Fruit fly (Drosophila melanogaster) whole organism, embryonic: Measurements from ENCODE around the gene CG16717.
A peak's percentile ranks its signal among the peaks of the same experiment; 100 is the strongest.

Experiments
- ATbp ChIP-seq: fragments of 200-800 bp; sonication (Bioruptor generic); optimal IDR thresholded peaks from 2 replicates; lab custom pipeline; 2017; ENCODE audit warnings: missing biosample characterization, mild to moderate bottlenecking, missing genetic modification characterization, missing genetic modification reagents
- CG10959 ChIP-seq: fragments of 200-800 bp; sonication (Bioruptor generic); IDR thresholded peaks from 2 replicates; pipeline ENCODE4 v1.3.6; 2022; ENCODE audit warnings: missing biosample characterization, missing genetic modification characterization
- CG10979 ChIP-seq: fragments of 200-800 bp; sonication (Bioruptor generic); optimal IDR thresholded peaks from 2 replicates; lab custom pipeline; 2018; ENCODE audit warnings: missing biosample characterization, mild to moderate bottlenecking, missing genetic modification characterization, moderate library complexity
- CG11093 ChIP-seq: fragments of 200-800 bp; sonication (Bioruptor generic); IDR thresholded peaks from 3 replicates; pipeline ENCODE4 v1.3.6; 2022; ENCODE audit warnings: missing biosample characterization, missing genetic modification characterization
- CG11247 ChIP-seq: fragments of 200-800 bp; sonication (Bioruptor generic); IDR thresholded peaks from 2 replicates; pipeline ENCODE4 v1.3.6; 2022; ENCODE audit warnings: missing biosample characterization, missing genetic modification characterization
- CG12155 ChIP-seq: fragments of 200-800 bp; sonication (Bioruptor generic); optimal IDR thresholded peaks from 3 replicates; lab custom pipeline; 2016; ENCODE audit warnings: missing biosample characterization, missing genetic modification characterization
- CG13296 ChIP-seq: fragments of 200-800 bp; sonication (Bioruptor generic); optimal IDR thresholded peaks from 3 replicates; lab custom pipeline; 2018; ENCODE audit warnings: missing biosample characterization, mild to moderate bottlenecking, missing genetic modification characterization
- CG15601 ChIP-seq: fragments of 200-800 bp; sonication (Bioruptor generic); optimal IDR thresholded peaks from 3 replicates; lab custom pipeline; 2019; ENCODE audit warnings: missing biosample characterization, mild to moderate bottlenecking, missing genetic modification characterization, moderate library complexity
- CG17385 ChIP-seq: fragments of 200-800 bp; sonication (Bioruptor generic); optimal IDR thresholded peaks from 3 replicates; lab custom pipeline; 2018; ENCODE audit warnings: missing biosample characterization, mild to moderate bottlenecking, missing genetic modification characterization
- CG3065 ChIP-seq: fragments of 200-800 bp; sonication (Bioruptor generic); optimal IDR thresholded peaks from 2 replicates; lab custom pipeline; 2016; ENCODE audit warnings: missing biosample characterization, missing genetic modification characterization
- CG32772 ChIP-seq: fragments of 200-800 bp; sonication (Bioruptor generic); IDR thresholded peaks from 2 replicates; pipeline ENCODE4 v1.3.6; 2022; ENCODE audit warnings: missing biosample characterization, missing genetic modification characterization
- CG3281 ChIP-seq: fragments of 200-800 bp; sonication (Bioruptor generic); optimal IDR thresholded peaks from 3 replicates; lab custom pipeline; 2017; ENCODE audit warnings: missing biosample characterization, mild to moderate bottlenecking, missing genetic modification characterization
- CG3838 ChIP-seq: fragments of 200-800 bp; sonication (Bioruptor generic); optimal IDR thresholded peaks from 3 replicates; lab custom pipeline; 2016; ENCODE audit warnings: missing biosample characterization, missing genetic modification characterization
- CG7928 ChIP-seq: fragments of 200-800 bp; sonication (Bioruptor generic); optimal IDR thresholded peaks from 2 replicates; lab custom pipeline; 2017; ENCODE audit warnings: missing biosample characterization, mild to moderate bottlenecking, missing genetic modification characterization
- CG8290 ChIP-seq, 3 experiments: fragments of 200-800 bp; sonication (Bioruptor generic); optimal IDR thresholded peaks; 2 replicates each; lab custom pipeline; 2016 to 2019; ENCODE audit warnings: missing biosample characterization in 3 of 3, missing genetic modification characterization in 3 of 3, mild to moderate bottlenecking in 2 of 3, moderate library complexity in 1 of 3
- CG9817 ChIP-seq: fragments of 200-800 bp; sonication (Bioruptor generic); optimal IDR thresholded peaks from 2 replicates; lab custom pipeline; 2018; ENCODE audit warnings: missing biosample characterization, mild to moderate bottlenecking, missing genetic modification characterization, moderate library complexity
- Drgx ChIP-seq: fragments of 200-800 bp; sonication (Bioruptor generic); IDR thresholded peaks from 2 replicates; pipeline ENCODE4 v1.3.6; 2022; ENCODE audit warnings: missing biosample characterization, missing genetic modification characterization
- HHEX ChIP-seq: fragments of 200-800 bp; sonication (Bioruptor generic); optimal IDR thresholded peaks from 3 replicates; lab custom pipeline; 2017; ENCODE audit warnings: missing biosample characterization, mild to moderate bottlenecking, missing genetic modification characterization, missing genetic modification reagents
- HLH4C ChIP-seq: fragments of 200-800 bp; sonication (Bioruptor generic); IDR thresholded peaks from 3 replicates; pipeline ENCODE4 v1.3.6; 2022; ENCODE audit warnings: missing biosample characterization, missing genetic modification characterization; ENCODE audit not compliant: partially characterized antibody
- HLH54F ChIP-seq: fragments of 200-800 bp; sonication (Bioruptor generic); optimal IDR thresholded peaks from 3 replicates; lab custom pipeline; 2016; ENCODE audit warnings: missing biosample characterization, missing genetic modification characterization
- Kr ChIP-seq: fragments of 200-800 bp; sonication (Bioruptor generic); optimal IDR thresholded peaks from 2 replicates; lab custom pipeline; 2017; ENCODE audit warnings: missing biosample characterization, mild to moderate bottlenecking, missing genetic modification characterization
- NC2α ChIP-seq: fragments of 200-800 bp; sonication (Bioruptor generic); optimal IDR thresholded peaks from 2 replicates; lab custom pipeline; 2016; ENCODE audit warnings: missing biosample characterization, missing genetic modification characterization
- NC2β ChIP-seq: fragments of 200-800 bp; sonication (Bioruptor generic); optimal IDR thresholded peaks from 2 replicates; lab custom pipeline; 2016; ENCODE audit warnings: missing biosample characterization, missing genetic modification characterization
- Opbp ChIP-seq: fragments of 200-800 bp; sonication (Bioruptor generic); IDR thresholded peaks from 3 replicates; pipeline ENCODE4 v1.3.6; 2022; ENCODE audit warnings: missing biosample characterization, missing genetic modification characterization; ENCODE audit not compliant: partially characterized antibody
- Sox100B ChIP-seq: fragments of 200-800 bp; sonication (Bioruptor generic); optimal IDR thresholded peaks from 3 replicates; lab custom pipeline; 2018; ENCODE audit warnings: missing biosample characterization, mild to moderate bottlenecking, missing genetic modification characterization
- Sox102F ChIP-seq: fragments of 200-800 bp; sonication (Bioruptor generic); optimal IDR thresholded peaks from 2 replicates; lab custom pipeline; 2018; ENCODE audit warnings: missing biosample characterization, mild to moderate bottlenecking, missing genetic modification characterization, moderate library complexity
- Vsx1 ChIP-seq: fragments of 200-800 bp; sonication (Bioruptor generic); optimal IDR thresholded peaks from 2 replicates; lab custom pipeline; 2017; ENCODE audit warnings: missing biosample characterization, mild to moderate bottlenecking, missing genetic modification characterization, missing genetic modification reagents
- ara ChIP-seq: fragments of 200-800 bp; sonication (Bioruptor generic); IDR thresholded peaks from 2 replicates; pipeline ENCODE4 v1.3.6; 2022; ENCODE audit warnings: missing biosample characterization, missing genetic modification characterization
- ase ChIP-seq: fragments of 200-800 bp; sonication (Bioruptor generic); IDR thresholded peaks from 3 replicates; pipeline ENCODE4 v1.3.6; 2022; ENCODE audit warnings: missing biosample characterization, missing genetic modification characterization
- ato ChIP-seq: fragments of 200-800 bp; sonication (Bioruptor generic); IDR thresholded peaks from 2 replicates; pipeline ENCODE4 v1.3.6; 2022; ENCODE audit warnings: missing biosample characterization, missing genetic modification characterization; ENCODE audit not compliant: partially characterized antibody
- az2 ChIP-seq: fragments of 200-800 bp; sonication (Bioruptor generic); optimal IDR thresholded peaks from 3 replicates; lab custom pipeline; 2016; ENCODE audit warnings: missing biosample characterization, missing genetic modification characterization
- cato ChIP-seq: fragments of 200-800 bp; sonication (Bioruptor generic); optimal IDR thresholded peaks from 2 replicates; lab custom pipeline; 2016; ENCODE audit warnings: missing biosample characterization, missing genetic modification characterization, borderline replicate concordance
- da ChIP-seq: fragments of 200-800 bp; sonication (Bioruptor generic); optimal IDR thresholded peaks from 2 replicates; lab custom pipeline; 2016; ENCODE audit warnings: missing biosample characterization, missing genetic modification characterization
- dati ChIP-seq: fragments of 200-800 bp; sonication (Bioruptor generic); IDR thresholded peaks from 2 replicates; pipeline ENCODE4 v1.3.6; 2022; ENCODE audit warnings: missing biosample characterization, missing genetic modification characterization
- lbe ChIP-seq: fragments of 200-800 bp; sonication (Bioruptor generic); optimal IDR thresholded peaks from 2 replicates; lab custom pipeline; 2016; ENCODE audit warnings: missing biosample characterization, mild to moderate bottlenecking, missing genetic modification characterization
- nmo ChIP-seq: fragments of 200-800 bp; sonication (Bioruptor generic); optimal IDR thresholded peaks from 2 replicates; lab custom pipeline; 2018; ENCODE audit warnings: missing biosample characterization, mild to moderate bottlenecking, missing genetic modification characterization, moderate library complexity
- pho ChIP-seq: fragments of 200-800 bp; sonication (Bioruptor generic); optimal IDR thresholded peaks from 2 replicates; lab custom pipeline; 2016; ENCODE audit warnings: missing biosample characterization, missing genetic modification characterization
- ro ChIP-seq: fragments of 200-800 bp; sonication (Bioruptor generic); IDR thresholded peaks from 2 replicates; pipeline ENCODE4 v1.3.6; 2022; ENCODE audit warnings: missing biosample characterization, missing genetic modification characterization
- sisA ChIP-seq: fragments of 200-800 bp; sonication (Bioruptor generic); IDR thresholded peaks from 2 replicates; pipeline ENCODE4 v1.3.6; 2022; ENCODE audit warnings: missing biosample characterization, missing genetic modification characterization
- twi ChIP-seq: fragments of 200-800 bp; optimal IDR thresholded peaks from 2 replicates; lab custom pipeline; 2019; ENCODE audit warnings: missing biosample characterization, mild to moderate bottlenecking, missing genetic modification characterization, moderate library complexity

CG16717 gene

dm6 chr3L:9678007-9678497, 949 bp upstream of the CG16717 start (continued):
- no peak for TF ChIP-seq sisA (GFP tag; lab: Robert Waterston, UW)
- no peak for TF ChIP-seq HLH4C (GFP tag; lab: Robert Waterston, UW)
- TF ChIP-seq Vsx1, result peak; percentile 50
- TF ChIP-seq Opbp, result no peak
- TF ChIP-seq cato (GFP tag; lab: Kevin White, UChicago), result no peak
- no peak for TF ChIP-seq CG3065 (GFP tag; lab: Kevin White, UChicago)
- no peak for TF ChIP-seq HHEX (GFP tag; lab: Kevin White, UChicago)
- no peak for TF ChIP-seq ara (GFP tag; lab: Robert Waterston, UW)
- TF ChIP-seq CG10979, result peak; percentile 27
- TF ChIP-seq Sox102F (GFP tag; lab: Kevin White, UChicago), result no peak
- no peak for TF ChIP-seq CG7928 (GFP tag; lab: Kevin White, UChicago)
- no peak for TF ChIP-seq twi (tag; lab: Kevin White, UChicago)
- TF ChIP-seq lbe, result no peak
- TF ChIP-seq CG11247 (GFP tag; lab: Robert Waterston, UW), result no peak
- TF ChIP-seq CG32772 (GFP tag; lab: Robert Waterston, UW), result no peak
- peak; percentile 41 for TF ChIP-seq ATbp (GFP tag; lab: Kevin White, UChicago)
- TF ChIP-seq CG17385 (GFP tag; lab: Kevin White, UChicago), result no peak
- no peak for TF ChIP-seq az2 (GFP tag; lab: Kevin White, UChicago)
- no peak for TF ChIP-seq NC2β
- TF ChIP-seq HLH54F, result no peak
- no peak for TF ChIP-seq CG13296 (GFP tag; lab: Kevin White, UChicago)
- TF ChIP-seq ase, result no peak
- no peak for TF ChIP-seq pho (GFP tag; lab: Kevin White, UChicago)
- no peak for TF ChIP-seq Kr (GFP tag; lab: Kevin White, UChicago)
- TF ChIP-seq nmo (GFP tag; lab: Kevin White, UChicago), result no peak
- no peak for TF ChIP-seq CG11093 (GFP tag; lab: Robert Waterston, UW)

- TF ChIP-seq CG3065 (GFP tag; lab: Kevin White, UChicago) (no peak), CG17385 (GFP tag; lab: Kevin White, UChicago) (no peak), CG8290 (GFP tag; optimal IDR thresholded peaks at IDR 0.05; lab: Kevin White, UChicago) (no peak), CG8290 (tag; optimal IDR thresholded peaks at IDR 0.05; lab: Kevin White, UChicago) (no peak), ato (no peak), CG3838 (GFP tag; lab: Kevin White, UChicago) (no peak), CG9817 (tag; lab: Kevin White, UChicago) (no peak), CG15601 (no peak)
Measured at dm6 chr3L:9680968-9681367, 2.0 kb downstream of the CG16717 start, which contains the start of gene alphaTub67C. Gene alphaTub67C, plus strand, starts transcription at chr3L:9681268.

- no peak for TF ChIP-seq CG10959 (GFP tag; lab: Robert Waterston, UW)
- TF ChIP-seq dati (GFP tag; lab: Robert Waterston, UW), result no peak
- TF ChIP-seq CG3281 (GFP tag; lab: Kevin White, UChicago), result no peak
- TF ChIP-seq da, result no peak
- TF ChIP-seq Drgx (GFP tag; lab: Robert Waterston, UW), result no peak
- no peak for TF ChIP-seq CG12155 (GFP tag; lab: Kevin White, UChicago)
- no peak for TF ChIP-seq Sox100B
- no peak for TF ChIP-seq ro (GFP tag; lab: Robert Waterston, UW)
- no peak for TF ChIP-seq NC2α
- TF ChIP-seq, all 482 proteins: peak for 0
Measured at dm6 chr3L:9684871-9685270, 5.9 kb downstream of the CG16717 start, which contains the start of gene CG16719. Gene CG16719, plus strand, starts transcription at chr3L:9685171.
